Fruit fly (Drosophila melanogaster): Measurements from ENCODE around the gene CG32069.

The CG32069 gene

dm6 chr3L:11097982-11098663 lies 35.7 kb upstream of the CG32069 start, which contains the start of the genes Irbp18 and APP-BP1 (continued):
- TF ChIP-seq CG10321 (GFP tag; IDR thresholded peaks at IDR 0.05): peak; percentile 39; the same call in 1 of the 2 replicates
- peak; percentile 78 for TF ChIP-seq Nf-YB (GFP tag; optimal IDR thresholded peaks at IDR 0.05)
- TF ChIP-seq ATbp (GFP tag; optimal IDR thresholded peaks at IDR 0.05): peak; percentile 83
- no peak; the same call in 1 of the 2 replicates for TF ChIP-seq ro (GFP tag; IDR thresholded peaks at IDR 0.05)
- TF ChIP-seq Dfd (GFP tag; optimal IDR thresholded peaks at IDR 0.05): no peak
- TF ChIP-seq CG13775 (GFP tag; optimal IDR thresholded peaks at IDR 0.05): peak; percentile 96
- TF ChIP-seq bcd (GFP tag; optimal IDR thresholded peaks at IDR 0.05): peak; percentile 95
- TF ChIP-seq CG16815 (GFP tag; optimal IDR thresholded peaks at IDR 0.05): peak; percentile 93
- TF ChIP-seq ara (GFP tag; IDR thresholded peaks at IDR 0.05): peak; percentile 84
- TF ChIP-seq CG17385 (GFP tag; optimal IDR thresholded peaks at IDR 0.05): peak; percentile 91
- TF ChIP-seq Hr3 (GFP tag; optimal IDR thresholded peaks at IDR 0.05): peak; percentile 95
- TF ChIP-seq CG16779 (GFP tag; IDR thresholded peaks at IDR 0.05): 0 out of 2 replicates have a peak, but pooled peaks have one; percentile 41
- TF ChIP-seq CG13624 (GFP tag; optimal IDR thresholded peaks at IDR 0.05): peak; percentile 95
- TF ChIP-seq hkb (optimal IDR thresholded peaks at IDR 0.05): peak; percentile 50
- TF ChIP-seq hkb (GFP tag; IDR thresholded peaks at IDR 0.05): peak; percentile 88
- TF ChIP-seq CG6765 (GFP tag; optimal IDR thresholded peaks at IDR 0.05): peak; percentile 88
- peak; percentile 74 for TF ChIP-seq CG8359 (GFP tag; optimal IDR thresholded peaks at IDR 0.05; ENCODE audit: borderline replicate concordance)
- peak; percentile 93 for TF ChIP-seq CG4617 (GFP tag; optimal IDR thresholded peaks at IDR 0.05; ENCODE audit: borderline replicate concordance)
- TF ChIP-seq D19A (tag; optimal IDR thresholded peaks at IDR 0.05): peak; percentile 86
- TF ChIP-seq bab2 (GFP tag; optimal IDR thresholded peaks at IDR 0.05): peak; percentile 93
- TF ChIP-seq Scr (GFP tag; IDR thresholded peaks at IDR 0.05; ENCODE audit: partially characterized antibody): no peak
- TF ChIP-seq Dp (GFP tag; optimal IDR thresholded peaks at IDR 0.05): peak; percentile 32
- TF ChIP-seq oc (tag; optimal IDR thresholded peaks at IDR 0.05): peak; percentile 76
- TF ChIP-seq Nf-YA (GFP tag; IDR thresholded peaks at IDR 0.05): peak; percentile 61
- TF ChIP-seq Dek (tag; optimal IDR thresholded peaks at IDR 0.05): peak; percentile 92
- peak; percentile 87 for TF ChIP-seq ewg (GFP tag; optimal IDR thresholded peaks at IDR 0.05)
- peak; percentile 45; the same call in 1 of the 2 replicates for TF ChIP-seq gt (GFP tag; IDR thresholded peaks at IDR 0.05)
- peak; percentile 86 for TF ChIP-seq CG9215 (GFP tag; IDR thresholded peaks at IDR 0.05)
- TF ChIP-seq H15 (GFP tag; IDR thresholded peaks at IDR 0.05): peak; percentile 85
- peak; percentile 93 for TF ChIP-seq CG10654 (GFP tag; optimal IDR thresholded peaks at IDR 0.05)
- peak; percentile 96 for TF ChIP-seq Hmr (GFP tag; optimal IDR thresholded peaks at IDR 0.05)
- TF ChIP-seq zf30C (GFP tag; optimal IDR thresholded peaks at IDR 0.05): peak; percentile 25
- TF ChIP-seq CG17802 (tag; optimal IDR thresholded peaks at IDR 0.05): peak; percentile 71
- TF ChIP-seq TFAM (GFP tag; optimal IDR thresholded peaks at IDR 0.05): peak; percentile 62
- peak; percentile 83 for TF ChIP-seq CG11398 (GFP tag; optimal IDR thresholded peaks at IDR 0.05)
- peak; percentile 86 for TF ChIP-seq CG32772 (GFP tag; IDR thresholded peaks at IDR 0.05)
- TF ChIP-seq CG13894 (tag; optimal IDR thresholded peaks at IDR 0.05): peak; percentile 86
- TF ChIP-seq CG14710 (tag; optimal IDR thresholded peaks at IDR 0.05): peak; percentile 94
- peak; percentile 93 for TF ChIP-seq Oli (tag; optimal IDR thresholded peaks at IDR 0.05)
- peak; percentile 76 for TF ChIP-seq ab (GFP tag; optimal IDR thresholded peaks at IDR 0.05)
- no peak for TF ChIP-seq prd (optimal IDR thresholded peaks at IDR 0.05)
- TF ChIP-seq prd (GFP tag; IDR thresholded peaks at IDR 0.05): peak; percentile 89
- TF ChIP-seq Dbx (GFP tag; IDR thresholded peaks at IDR 0.05): peak; percentile 90
- TF ChIP-seq Rfx (GFP tag; IDR thresholded peaks at IDR 0.05): peak; percentile 90
- peak; percentile 87 for TF ChIP-seq CG10462 (GFP tag; optimal IDR thresholded peaks at IDR 0.05)
- peak; percentile 98 for TF ChIP-seq CG10267 (tag; optimal IDR thresholded peaks at IDR 0.05)
- TF ChIP-seq CG4404 (GFP tag; IDR thresholded peaks at IDR 0.05): peak; percentile 73
- 0 out of 2 replicates have a peak, but pooled peaks have one; percentile 25 for TF ChIP-seq hbn (GFP tag; IDR thresholded peaks at IDR 0.05; ENCODE audit: partially characterized antibody)
- peak; percentile 92 for TF ChIP-seq nau (GFP tag; optimal IDR thresholded peaks at IDR 0.05)
